Worm (Caenorhabditis elegans) whole organism, L4/young adult: ENCODE measurements around the gene srj-44.

Source experiments
- dao-5 ChIP-seq: sonication (generic microtip); optimal IDR thresholded peaks from 2 replicates; lab custom pipeline; 2016; ENCODE audit warnings: missing genotype, missing genetic modification characterization, moderate library complexity, missing compliant biosample characterization
- him-1 ChIP-seq: sonication (generic microtip); optimal IDR thresholded peaks from 2 replicates; lab custom pipeline; 2016; ENCODE audit warnings: missing genotype, missing genetic modification reagents, missing genetic modification characterization, missing compliant biosample characterization

ce11 chrV:2870127-2870526 lies 24.5 kb upstream of the srj-44 start, which contains the start of gene srh-243:
- TF ChIP-seq him-1 (tag; lab: Kevin White, UChicago), result no peak
- TF ChIP-seq dao-5, result no peak
